Worm (Caenorhabditis elegans) whole organism, L4/young adult: ENCODE measurements around the gene oac-41.

Experiments used
- W03F9.2 ChIP-seq: fragments of 150-350 bp; optimal IDR thresholded peaks from 2 replicates; lab custom pipeline; 2014; ENCODE audit warnings: missing biosample characterization, missing genetic modification characterization
- dao-5 ChIP-seq: sonication (generic microtip); optimal IDR thresholded peaks from 2 replicates; lab custom pipeline; 2016; ENCODE audit warnings: missing genotype, missing genetic modification characterization, moderate library complexity, missing compliant biosample characterization
- him-1 ChIP-seq: sonication (generic microtip); optimal IDR thresholded peaks from 2 replicates; lab custom pipeline; 2016; ENCODE audit warnings: missing genotype, missing genetic modification reagents, missing genetic modification characterization, missing compliant biosample characterization

oac-41 gene

ce11 chrV:9049271-9049670 is 27.3 kb upstream of the oac-41 start:
- TF ChIP-seq him-1 (tag; lab: Kevin White, UChicago): no peak
- TF ChIP-seq W03F9.2 (tag; lab: Kevin White, UChicago): no peak
- no peak for TF ChIP-seq dao-5

- TF ChIP-seq W03F9.2 (tag; lab: Kevin White, UChicago): no peak
- TF ChIP-seq dao-5: no peak
- no peak for TF ChIP-seq him-1 (tag; lab: Kevin White, UChicago)
Measured at ce11 chrV:9047555-9048049, 25.6 kb upstream of the oac-41 start, which contains the start of gene C25E10.17. Gene C25E10.17 (minus strand): TSS chrV:9047605.

ce11 chrV:9044871-9045270 is 22.9 kb upstream of the oac-41 start, which contains the start of gene nhr-30:
Gene nhr-30 (plus strand): TSS chrV:9045171.
- TF ChIP-seq him-1 (tag; lab: Kevin White, UChicago) (no peak), W03F9.2 (tag; lab: Kevin White, UChicago) (no peak), dao-5 (no peak)

ce11 chrV:9041030-9041429 is 19.1 kb upstream of the oac-41 start, which contains the start of gene cyp-33B1:
Gene cyp-33B1 (plus strand): TSS chrV:9041330.
- TF ChIP-seq him-1 (tag; lab: Kevin White, UChicago) (no peak), dao-5 (no peak), W03F9.2 (tag; lab: Kevin White, UChicago) (no peak)

- no peak for TF ChIP-seq W03F9.2 (tag; lab: Kevin White, UChicago)
- TF ChIP-seq him-1 (tag; lab: Kevin White, UChicago): no peak
- TF ChIP-seq dao-5: no peak
Measured at ce11 chrV:9035685-9036084, 13.7 kb upstream of the oac-41 start, which contains the start of gene srsx-34. Gene srsx-34 (plus strand): TSS chrV:9035985.

ce11 chrV:9033267-9033666 is 11.3 kb upstream of the oac-41 start, which contains the start of gene C25E10.4:
Gene C25E10.4 (plus strand): TSS chrV:9033567.
- no peak for TF ChIP-seq W03F9.2 (tag; lab: Kevin White, UChicago)
- TF ChIP-seq him-1 (tag; lab: Kevin White, UChicago): no peak
- no peak for TF ChIP-seq dao-5

ce11 chrV:9030248-9030647 is 8.3 kb upstream of the oac-41 start, which contains the start of gene C25E10.5:
Gene C25E10.5 (plus strand): TSS chrV:9030548.
- TF ChIP-seq him-1 (tag; lab: Kevin White, UChicago) (no peak), W03F9.2 (tag; lab: Kevin White, UChicago) (no peak)

- TF ChIP-seq dao-5 (no peak), W03F9.2 (tag; lab: Kevin White, UChicago) (no peak), him-1 (tag; lab: Kevin White, UChicago) (no peak)
Measured at ce11 chrV:9024713-9025112, 2.7 kb upstream of the oac-41 start, which contains the start of gene bus-1. Gene bus-1 (minus strand): TSS chrV:9024813.

- TF ChIP-seq dao-5: no peak
- no peak for TF ChIP-seq W03F9.2 (tag; lab: Kevin White, UChicago)
- no peak for TF ChIP-seq him-1 (tag; lab: Kevin White, UChicago)
Measured at ce11 chrV:9018871-9019270, 3.1 kb downstream of the oac-41 start.

ce11 chrV:9016479-9016878 is 5.5 kb downstream of the oac-41 start, which contains the start of gene oac-40:
Gene oac-40 (plus strand): TSS chrV:9016779.
- no peak for TF ChIP-seq W03F9.2 (tag; lab: Kevin White, UChicago)

ce11 chrV:9015540-9015939 is 6.4 kb downstream of the oac-41 start, which contains the start of gene srt-18:
Gene srt-18 (minus strand): TSS chrV:9015640.
- TF ChIP-seq him-1 (tag; lab: Kevin White, UChicago): no peak
- TF ChIP-seq dao-5: no peak
- TF ChIP-seq W03F9.2 (tag; lab: Kevin White, UChicago): no peak

- no peak for TF ChIP-seq dao-5
- TF ChIP-seq W03F9.2 (tag; lab: Kevin White, UChicago): no peak
- no peak for TF ChIP-seq him-1 (tag; lab: Kevin White, UChicago)
Measured at ce11 chrV:9013765-9014164, 8.2 kb downstream of the oac-41 start, which contains the start of gene srh-201. Gene srh-201 (minus strand): TSS chrV:9013865.

- no peak for TF ChIP-seq him-1 (tag; lab: Kevin White, UChicago)
- TF ChIP-seq W03F9.2 (tag; lab: Kevin White, UChicago): no peak
- no peak for TF ChIP-seq dao-5
Measured at ce11 chrV:9009175-9009574, 12.8 kb downstream of the oac-41 start, which contains the start of gene srx-2. Gene srx-2 (plus strand): TSS chrV:9009475.

- TF ChIP-seq him-1 (tag; lab: Kevin White, UChicago) (no peak), W03F9.2 (tag; lab: Kevin White, UChicago) (no peak), dao-5 (no peak)
Measured at ce11 chrV:9005243-9005642, 16.7 kb downstream of the oac-41 start, which contains the start of gene srx-3. Gene srx-3 (plus strand): TSS chrV:9005543.

ce11 chrV:9003291-9003690 is 18.7 kb downstream of the oac-41 start, which contains the start of gene srx-1:
Gene srx-1 (plus strand): TSS chrV:9003672.
- TF ChIP-seq dao-5 (no peak), W03F9.2 (tag; lab: Kevin White, UChicago) (no peak), him-1 (tag; lab: Kevin White, UChicago) (no peak)
